Worm (Caenorhabditis elegans): ENCODE measurements around the gene K10H10.12.

Gene K10H10.12

DNA sequence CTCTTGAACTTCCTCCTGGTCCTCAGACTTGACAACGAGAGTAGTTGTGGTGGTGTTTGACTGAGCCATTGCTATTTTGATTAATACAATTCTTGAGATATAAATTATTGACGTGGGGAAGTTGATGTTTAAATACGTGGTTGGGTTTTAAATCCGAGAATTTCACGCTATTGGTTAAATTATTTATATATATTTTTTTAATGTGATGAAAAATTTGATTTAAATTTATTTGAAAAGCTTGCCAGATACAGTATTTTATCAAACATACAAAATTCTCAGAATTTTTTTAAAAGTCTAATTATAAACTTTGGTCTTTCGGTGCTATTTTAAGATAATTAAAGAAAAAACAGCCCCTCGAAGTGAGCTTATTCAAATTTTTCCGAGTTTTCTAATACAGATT, 1.4 kb upstream of the K10H10.12 start, which contains the start of the genes K10H10.7 and K10H10.10:
K10H10.7 (minus strand) TSS at position 101 of the 400 bp plus-strand sequence.
K10H10.10 (plus strand) TSS at position 204 of the 400 bp plus-strand sequence.
- TF ChIP-seq ham-2 (GFP tag; optimal IDR thresholded peaks at IDR 0.05) (no peak), flh-1 (GFP tag; optimal IDR thresholded peaks at IDR 0.05) (no peak), nhr-237 (tag; optimal IDR thresholded peaks at IDR 0.05) (no peak), cnd-1 (tag; optimal IDR thresholded peaks at IDR 0.05) (no peak), lin-13 (tag; optimal IDR thresholded peaks at IDR 0.05) (no peak), lsy-2 (tag; optimal IDR thresholded peaks at IDR 0.05) (no peak), pha-4 (tag; optimal IDR thresholded peaks at IDR 0.05) (no peak), sem-2 (GFP tag; optimal IDR thresholded peaks at IDR 0.05) (no peak), bed-3 (GFP tag; optimal IDR thresholded peaks at IDR 0.05) (no peak), tbx-8 (GFP tag; optimal IDR thresholded peaks at IDR 0.05) (no peak)

DNA sequence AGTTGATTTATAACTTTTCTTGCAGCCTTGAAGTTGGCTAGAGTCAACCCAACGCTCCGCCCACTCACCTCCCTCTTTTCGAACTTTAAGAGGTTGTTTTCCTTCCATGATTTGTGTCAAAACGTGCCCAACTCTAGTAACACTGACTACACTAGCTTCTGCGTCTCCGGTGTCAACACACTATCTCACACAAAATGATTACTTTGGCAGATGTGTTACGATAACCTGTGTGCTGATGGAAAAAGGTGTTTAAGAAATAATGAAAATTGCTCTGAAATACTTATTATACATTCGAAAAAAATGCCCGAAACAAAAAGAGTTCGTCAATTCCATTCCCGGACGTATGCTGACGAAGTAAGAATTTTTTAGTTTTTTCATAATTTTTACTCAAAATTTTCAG, 3.1 kb downstream of the K10H10.12 start, which contains the start of gene K10H10.6:
K10H10.6 (plus strand) TSS at position 301 of the 400 bp plus-strand sequence.
- TF ChIP-seq lsy-2 (tag; optimal IDR thresholded peaks at IDR 0.05) (no peak), sptf-1 (tag; optimal IDR thresholded peaks at IDR 0.05) (no peak), nhr-2 (tag; optimal IDR thresholded peaks at IDR 0.05) (no peak), unc-120 (tag; optimal IDR thresholded peaks at IDR 0.05; ENCODE audit: poor library complexity, severe bottlenecking) (no peak), unc-39 (tag; optimal IDR thresholded peaks at IDR 0.05) (no peak), nhr-12 (tag; optimal IDR thresholded peaks at IDR 0.05) (no peak), mab-5 (tag; optimal IDR thresholded peaks at IDR 0.05) (no peak), unc-62 (GFP tag; optimal IDR thresholded peaks at IDR 0.05) (no peak), hlh-1 (tag; optimal IDR thresholded peaks at IDR 0.05) (no peak), bed-3 (GFP tag; optimal IDR thresholded peaks at IDR 0.05) (no peak), ceh-39 (tag; optimal IDR thresholded peaks at IDR 0.05) (no peak), flh-1 (GFP tag; optimal IDR thresholded peaks at IDR 0.05) (no peak)

DNA sequence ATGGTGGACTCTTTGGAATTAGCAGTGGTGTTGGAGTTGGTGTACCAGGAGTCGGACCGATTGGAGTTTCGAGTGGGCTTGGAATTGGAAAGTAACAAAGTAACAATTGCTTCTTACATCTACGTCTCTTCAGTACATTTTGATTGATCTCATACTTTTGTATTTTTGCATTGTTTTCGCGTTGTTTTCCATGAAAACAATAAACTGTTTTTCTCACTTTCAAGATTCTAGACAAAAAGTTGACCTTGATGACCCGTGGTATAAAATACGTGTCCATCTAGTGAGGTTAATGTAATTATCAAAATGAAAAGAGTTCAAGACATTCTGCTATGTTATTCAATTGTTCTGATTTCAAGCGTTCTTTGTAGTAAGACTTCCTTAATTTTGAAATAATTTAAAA, 4.7 kb downstream of the K10H10.12 start, which contains the start of gene K10H10.5:
K10H10.5 (plus strand) TSS at position 301 of the 400 bp plus-strand sequence.
- TF ChIP-seq flh-1 (GFP tag; optimal IDR thresholded peaks at IDR 0.05) (no peak), lin-32 (GFP tag; optimal IDR thresholded peaks at IDR 0.05) (no peak), snpc-4 (tag; optimal IDR thresholded peaks at IDR 0.05) (no peak), unc-62 (GFP tag; optimal IDR thresholded peaks at IDR 0.05) (no peak), tbx-8 (GFP tag; optimal IDR thresholded peaks at IDR 0.05) (no peak)

DNA sequence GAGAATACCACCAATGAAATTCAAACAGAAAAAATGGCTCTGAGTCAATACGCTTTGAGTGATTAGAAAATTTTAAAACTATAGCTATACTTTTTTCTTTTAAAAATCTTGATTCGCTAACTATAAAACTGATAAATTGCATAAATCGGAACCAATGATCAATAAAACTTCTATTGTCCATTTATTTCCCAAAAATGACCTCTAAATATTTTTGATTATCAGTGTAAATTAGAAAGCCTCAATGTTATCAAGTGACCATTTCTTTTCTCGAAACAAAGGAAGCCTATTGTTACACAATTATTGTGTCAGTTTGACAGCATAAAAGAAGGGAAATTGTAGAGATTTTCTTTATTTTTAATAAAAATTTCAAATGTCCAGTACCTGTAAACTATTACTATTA, 6.0 kb downstream of the K10H10.12 start, which contains the start of gene K10H10.4:
K10H10.4 (plus strand) TSS at position 301 of the 400 bp plus-strand sequence.
- TF ChIP-seq nhr-28 (tag; optimal IDR thresholded peaks at IDR 0.05): no peak
- no peak for TF ChIP-seq ztf-11 (tag; optimal IDR thresholded peaks at IDR 0.05)
- no peak for TF ChIP-seq blmp-1 (tag; optimal IDR thresholded peaks at IDR 0.05)
- TF ChIP-seq unc-39 (tag; optimal IDR thresholded peaks at IDR 0.05): no peak
- no peak for TF ChIP-seq ceh-83 (GFP tag; optimal IDR thresholded peaks at IDR 0.05)
- TF ChIP-seq nhr-2 (tag; optimal IDR thresholded peaks at IDR 0.05): no peak

DNA sequence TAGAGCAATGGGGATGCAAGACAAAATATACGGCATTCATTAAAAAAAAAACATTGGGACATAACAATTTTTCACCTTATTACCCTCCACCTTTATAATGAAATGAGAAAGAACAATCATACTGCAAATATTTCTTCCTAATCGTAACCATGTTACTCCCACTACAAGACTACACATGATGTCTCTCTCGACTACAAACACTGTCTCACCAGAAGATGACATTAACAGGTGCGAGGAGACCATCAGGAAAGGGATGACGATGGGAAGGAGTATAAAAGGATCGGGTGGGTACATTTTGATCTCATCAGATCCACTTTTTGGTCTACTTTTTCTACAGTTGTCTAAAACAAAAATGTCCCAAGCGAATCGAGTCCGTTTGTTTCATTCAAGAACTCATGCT, 8.3 kb downstream of the K10H10.12 start, which contains the start of gene dhs-8:
dhs-8 (plus strand) TSS at position 179 of the 400 bp plus-strand sequence.
- no peak for TF ChIP-seq ceh-83 (GFP tag; optimal IDR thresholded peaks at IDR 0.05)
- peak; percentile 25 for TF ChIP-seq nhr-12 (tag; optimal IDR thresholded peaks at IDR 0.05)
- peak; percentile 12 for TF ChIP-seq nhr-28 (tag; optimal IDR thresholded peaks at IDR 0.05)

DNA sequence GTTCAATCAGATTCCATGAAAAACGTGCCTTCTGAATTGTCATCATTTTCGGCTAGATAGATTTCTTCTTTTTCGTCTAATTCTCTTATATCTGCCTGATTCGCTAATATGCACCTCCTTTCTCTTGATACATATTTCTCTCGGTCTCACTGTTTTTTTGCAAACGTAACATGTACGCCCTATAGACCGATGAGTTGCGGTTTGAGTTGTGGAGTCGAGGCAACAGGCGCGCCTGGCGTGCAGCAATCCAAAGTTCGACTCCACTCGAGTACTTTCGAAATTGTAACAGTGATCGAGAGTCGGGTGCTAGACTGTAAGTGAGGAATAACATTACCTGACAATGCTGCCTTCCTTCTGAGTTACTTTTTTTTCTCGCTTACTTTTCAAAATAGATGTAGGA, 9.3 kb downstream of the K10H10.12 start:
- TF ChIP-seq zip-8 (tag; optimal IDR thresholded peaks at IDR 0.05): no peak
- no peak for TF ChIP-seq unc-39 (tag; optimal IDR thresholded peaks at IDR 0.05)
- TF ChIP-seq lin-13 (tag; optimal IDR thresholded peaks at IDR 0.05): peak; percentile 72
- no peak for TF ChIP-seq blmp-1 (tag; optimal IDR thresholded peaks at IDR 0.05)
- TF ChIP-seq unc-62 (GFP tag; optimal IDR thresholded peaks at IDR 0.05): peak; percentile 52
- peak; percentile 93 for TF ChIP-seq M03D4.4 (tag; optimal IDR thresholded peaks at IDR 0.05)
- peak; percentile 94 for TF ChIP-seq lin-32 (GFP tag; optimal IDR thresholded peaks at IDR 0.05)
- no peak for TF ChIP-seq snpc-4 (tag; optimal IDR thresholded peaks at IDR 0.05)
- TF ChIP-seq ham-2 (GFP tag; optimal IDR thresholded peaks at IDR 0.05): peak; percentile 89
- TF ChIP-seq elt-1 (tag; optimal IDR thresholded peaks at IDR 0.05; ENCODE audit: borderline replicate concordance, insufficient read depth): no peak
- TF ChIP-seq flh-1 (GFP tag; optimal IDR thresholded peaks at IDR 0.05): peak; percentile 71
- peak; percentile 96 for TF ChIP-seq ceh-83 (GFP tag; optimal IDR thresholded peaks at IDR 0.05)
- TF ChIP-seq nhr-237 (tag; optimal IDR thresholded peaks at IDR 0.05): peak; percentile 70
- peak; percentile 88 for TF ChIP-seq drap-1 (GFP tag; optimal IDR thresholded peaks at IDR 0.05)
- TF ChIP-seq nhr-12 (tag; optimal IDR thresholded peaks at IDR 0.05): peak; percentile 88
- peak; percentile 49 for TF ChIP-seq lsy-2 (tag; optimal IDR thresholded peaks at IDR 0.05)
- peak; percentile 82 for TF ChIP-seq bed-3 (GFP tag; optimal IDR thresholded peaks at IDR 0.05)
- TF ChIP-seq elt-3 (tag; optimal IDR thresholded peaks at IDR 0.05): peak; percentile 80
- TF ChIP-seq sptf-1 (tag; optimal IDR thresholded peaks at IDR 0.05): peak; percentile 94
- peak; percentile 80 for TF ChIP-seq pha-4 (tag; optimal IDR thresholded peaks at IDR 0.05)
- TF ChIP-seq nhr-76 (tag; optimal IDR thresholded peaks at IDR 0.05): no peak
- TF ChIP-seq ceh-39 (tag; optimal IDR thresholded peaks at IDR 0.05): peak; percentile 39
- peak; percentile 87 for TF ChIP-seq sem-2 (GFP tag; optimal IDR thresholded peaks at IDR 0.05)
- TF ChIP-seq hlh-1 (tag; optimal IDR thresholded peaks at IDR 0.05): peak; percentile 87
- no peak for TF ChIP-seq mab-5 (tag; optimal IDR thresholded peaks at IDR 0.05)
- TF ChIP-seq nhr-28 (tag; optimal IDR thresholded peaks at IDR 0.05): peak; percentile 63
- TF ChIP-seq nhr-2 (tag; optimal IDR thresholded peaks at IDR 0.05): no peak
- TF ChIP-seq mls-2 (tag; optimal IDR thresholded peaks at IDR 0.05): peak; percentile 94
- no peak for TF ChIP-seq ztf-11 (tag; optimal IDR thresholded peaks at IDR 0.05)
- peak; percentile 88 for TF ChIP-seq ceh-43 (GFP tag; optimal IDR thresholded peaks at IDR 0.05)
- TF ChIP-seq cnd-1 (tag; optimal IDR thresholded peaks at IDR 0.05): peak; percentile 94
- TF ChIP-seq unc-120 (tag; optimal IDR thresholded peaks at IDR 0.05; ENCODE audit: poor library complexity, severe bottlenecking): peak; percentile 90
- TF ChIP-seq tbx-8 (GFP tag; optimal IDR thresholded peaks at IDR 0.05): peak; percentile 82
- peak; percentile 54 for TF ChIP-seq mep-1 (tag; optimal IDR thresholded peaks at IDR 0.05)

All from whole organism, mixed stage, embryonic.